Worm (Caenorhabditis elegans) whole organism, L4 larva: ENCODE data around the gene pqn-92.

Source experiments
- F49E8.2 ChIP-seq: sonication (generic microtip); optimal IDR thresholded peaks from 2 replicates; lab custom pipeline; 2016; ENCODE audit warnings: missing compliant biosample characterization, mild to moderate bottlenecking, missing genetic modification characterization, borderline replicate concordance
- R02D3.7 ChIP-seq: fragments of 150-350 bp; sonication (generic microtip); optimal IDR thresholded peaks from 3 replicates; lab custom pipeline; 2014; ENCODE audit warnings: missing biosample characterization, missing genetic modification characterization
- aha-1 ChIP-seq: fragments of 150-350 bp; peaks from one replicate; lab custom pipeline; 2014; ENCODE audit warnings: missing biosample characterization, missing genetic modification characterization
- daf-16 ChIP-seq, 3 experiments: sonication (generic microtip); optimal IDR thresholded peaks; 2 replicates each; lab custom pipeline; 2016 to 2017; ENCODE audit warnings: missing genetic modification characterization in 3 of 3, missing genetic modification reagents in 3 of 3, mild to moderate bottlenecking in 2 of 3, missing compliant biosample characterization in 2 of 3, missing biosample characterization in 1 of 3, moderate library complexity in 1 of 3
- fkh-10 ChIP-seq: fragments of 150-350 bp; optimal IDR thresholded peaks from 2 replicates; lab custom pipeline; 2014; ENCODE audit warnings: missing biosample characterization, missing genetic modification reagents, missing genetic modification characterization
- lin-13 ChIP-seq: fragments of 150-350 bp; optimal IDR thresholded peaks from 2 replicates; lab custom pipeline; 2014; ENCODE audit warnings: missing biosample characterization, missing genetic modification reagents, missing genetic modification characterization
- lin-39 ChIP-seq: fragments of 150-350 bp; optimal IDR thresholded peaks from 2 replicates; lab custom pipeline; 2014; ENCODE audit warnings: missing biosample characterization, missing genetic modification reagents, missing genetic modification characterization
- mdt-29 ChIP-seq: fragments of 200-800 bp; sonication (Bioruptor generic); IDR thresholded peaks from 2 replicates; pipeline ENCODE4 v1.3.6; 2022; ENCODE audit warnings: missing genetic modification reagents, missing genetic modification characterization, missing compliant biosample characterization
- nhr-11 ChIP-seq: fragments of 150-350 bp; optimal IDR thresholded peaks from 2 replicates; lab custom pipeline; 2014; ENCODE audit warnings: missing biosample characterization, missing genetic modification characterization
- nhr-111 ChIP-seq: fragments of 200-800 bp; sonication (Bioruptor generic); optimal IDR thresholded peaks from 2 replicates; lab custom pipeline; 2018; ENCODE audit warnings: mild to moderate bottlenecking, missing genetic modification characterization, missing compliant biosample characterization
- nhr-42 ChIP-seq: fragments of 200-800 bp; sonication (Bioruptor generic); IDR thresholded peaks from 2 replicates; pipeline ENCODE4 v1.3.6; 2022; ENCODE audit warnings: missing genetic modification characterization, missing compliant biosample characterization
- spr-3 ChIP-seq: fragments of 200-800 bp; sonication (Bioruptor generic); optimal IDR thresholded peaks from 2 replicates; lab custom pipeline; 2018; ENCODE audit warnings: mild to moderate bottlenecking, missing genetic modification characterization, missing compliant biosample characterization
- unc-39 ChIP-seq: sonication (generic microtip); optimal IDR thresholded peaks from 2 replicates; lab custom pipeline; 2017; ENCODE audit warnings: missing biosample characterization, missing genetic modification characterization
- vab-7 ChIP-seq: fragments of 200-800 bp; sonication (Bioruptor generic); IDR thresholded peaks from 2 replicates; pipeline ENCODE4 v1.3.6; 2022; ENCODE audit warnings: missing genetic modification reagents, missing genetic modification characterization, missing compliant biosample characterization

- TF ChIP-seq fkh-10 (no peak), nhr-11 (no peak), aha-1 (tag; lab: Kevin White, UChicago) (no peak), unc-39 (tag; lab: Kevin White, UChicago) (no peak), mdt-29 (no peak), R02D3.7 (tag; lab: Kevin White, UChicago) (no peak), lin-13 (no peak), vab-7 (GFP tag; lab: Robert Waterston, UW) (no peak), F49E8.2 (no peak), spr-3 (GFP tag; lab: Kevin White, UChicago) (no peak), nhr-111 (GFP tag; lab: Kevin White, UChicago) (no peak), lin-39 (tag; lab: Kevin White, UChicago) (no peak), daf-16 (GFP tag; optimal IDR thresholded peaks at IDR 0.05; lab: Kevin White, UChicago) (no peak), daf-16 (tag; optimal IDR thresholded peaks at IDR 0.05; lab: Kevin White, UChicago) (no peak), nhr-42 (no peak)
Observed at ce11 chrIII:12349027-12349426, 41.4 kb downstream of the pqn-92 start.
